Worm (Caenorhabditis elegans): ENCODE measurements around the gene F13A2.1.

DNA sequence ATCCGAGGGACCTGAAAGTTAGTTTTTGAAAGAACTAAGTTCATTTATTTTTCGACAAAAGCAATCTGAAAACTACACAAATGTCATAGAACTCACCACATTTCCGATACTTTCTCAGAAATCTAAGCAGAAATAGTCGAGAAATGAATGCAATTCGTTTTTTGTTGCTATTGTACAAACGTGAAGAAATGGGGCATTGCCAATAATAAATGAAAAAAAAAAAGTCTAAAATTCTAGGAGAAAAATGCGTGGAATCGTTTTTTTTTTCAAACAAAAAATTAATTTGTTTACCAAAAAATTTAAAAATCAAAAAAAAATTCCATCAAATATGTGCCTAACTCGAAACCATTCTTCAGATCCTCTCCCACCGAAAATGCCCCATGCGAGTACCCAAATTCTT lies 29.5 kb upstream of the F13A2.1 start, which contains the start of gene Y47D7A.17:
- TF ChIP-seq dmd-4 (tag; optimal IDR thresholded peaks at IDR 0.05) (no peak), egl-27 (tag; optimal IDR thresholded peaks at IDR 0.05) (no peak), nhr-77 (tag; optimal IDR thresholded peaks at IDR 0.05) (no peak), mab-5 (tag; optimal IDR thresholded peaks at IDR 0.05) (no peak), F13H6.1 (tag; optimal IDR thresholded peaks at IDR 0.05) (no peak), ama-1 (optimal IDR thresholded peaks at IDR 0.05) (no peak), ztf-11 (tag; optimal IDR thresholded peaks at IDR 0.05) (no peak), zag-1 (tag; optimal IDR thresholded peaks at IDR 0.05) (no peak), peb-1 (tag; optimal IDR thresholded peaks at IDR 0.05) (no peak), fos-1 (tag; optimal IDR thresholded peaks at IDR 0.05) (no peak)

Data from whole organism, L2 larva.